Worm (Caenorhabditis elegans) whole organism, L4 larva: Measurements from ENCODE around the gene T22B3.3.

Source experiments
- D1046.2 ChIP-seq: fragments of 200-800 bp; sonication (Bioruptor generic); IDR thresholded peaks from 2 replicates; pipeline ENCODE4 v1.3.6; 2022; ENCODE audit warnings: missing genetic modification characterization, missing compliant biosample characterization
- F10B5.3 ChIP-seq: sonication (generic microtip); optimal IDR thresholded peaks from 2 replicates; lab custom pipeline; 2016; ENCODE audit warnings: mild to moderate bottlenecking, missing genetic modification characterization, missing compliant biosample characterization
- F37D6.2 ChIP-seq: sonication (generic microtip); optimal IDR thresholded peaks from 2 replicates; lab custom pipeline; 2016; ENCODE audit warnings: mild to moderate bottlenecking, missing genetic modification characterization, missing compliant biosample characterization
- F44E2.7 ChIP-seq: fragments of 200-800 bp; sonication (Bioruptor generic); IDR thresholded peaks from 2 replicates; pipeline ENCODE4 v2.1.2; 2022; ENCODE audit warnings: missing genetic modification characterization, missing compliant biosample characterization
- R02D3.7 ChIP-seq: fragments of 150-350 bp; sonication (generic microtip); optimal IDR thresholded peaks from 3 replicates; lab custom pipeline; 2014; ENCODE audit warnings: missing biosample characterization, missing genetic modification characterization
- Y48G9A.11 ChIP-seq: fragments of 200-800 bp; sonication (Bioruptor generic); IDR thresholded peaks from 2 replicates; pipeline ENCODE4 v1.3.6; 2022; ENCODE audit warnings: missing genetic modification reagents, missing genetic modification characterization, missing compliant biosample characterization
- Y5F2A.4 ChIP-seq: fragments of 200-800 bp; sonication (Bioruptor generic); optimal IDR thresholded peaks from 2 replicates; lab custom pipeline; 2018; ENCODE audit warnings: mild to moderate bottlenecking, missing genetic modification characterization, missing compliant biosample characterization
- ZK337.2 ChIP-seq: fragments of 200-800 bp; sonication (Bioruptor generic); IDR thresholded peaks from 2 replicates; pipeline ENCODE4 v1.3.6; 2022; ENCODE audit warnings: missing genetic modification reagents, missing genetic modification characterization, missing compliant biosample characterization
- ZK546.5 ChIP-seq, 2 experiments: sonication (generic microtip); optimal IDR thresholded peaks; 2 replicates each; lab custom pipeline; 2017; ENCODE audit warnings: missing biosample characterization in 2 of 2, missing genetic modification characterization in 2 of 2
- ceh-32 ChIP-seq: sonication (generic microtip); optimal IDR thresholded peaks from 2 replicates; lab custom pipeline; 2016; ENCODE audit warnings: mild to moderate bottlenecking, missing genetic modification characterization, missing compliant biosample characterization; ENCODE audit not compliant: poor library complexity
- ceh-44 ChIP-seq: fragments of 200-800 bp; sonication (Bioruptor generic); IDR thresholded peaks from 2 replicates; pipeline ENCODE4 v1.3.6; 2022; ENCODE audit warnings: missing genetic modification reagents, missing genetic modification characterization, missing compliant biosample characterization
- daf-12 ChIP-seq: fragments of 150-350 bp; optimal IDR thresholded peaks from 2 replicates; lab custom pipeline; 2014; ENCODE audit warnings: missing biosample characterization, missing genetic modification reagents, missing genetic modification characterization
- dmd-6 ChIP-seq: fragments of 200-800 bp; sonication (Bioruptor generic); IDR thresholded peaks from 2 replicates; pipeline ENCODE4 v1.3.6; 2022; ENCODE audit warnings: missing genetic modification reagents, missing genetic modification characterization, missing compliant biosample characterization
- dpl-1 ChIP-seq: fragments of 150-350 bp; optimal IDR thresholded peaks from 2 replicates; lab custom pipeline; 2014; ENCODE audit warnings: missing biosample characterization, missing genetic modification reagents, missing genetic modification characterization
- egl-43 ChIP-seq: fragments of 200-800 bp; sonication (Bioruptor generic); IDR thresholded peaks from 2 replicates; pipeline ENCODE4 v1.3.6; 2022; ENCODE audit warnings: missing genetic modification reagents, missing genetic modification characterization, missing compliant biosample characterization
- gei-8 ChIP-seq: fragments of 200-800 bp; sonication (Bioruptor generic); optimal IDR thresholded peaks from 2 replicates; lab custom pipeline; 2018; ENCODE audit warnings: mild to moderate bottlenecking, missing genetic modification characterization, missing compliant biosample characterization
- hmg-1.1 ChIP-seq: fragments of 200-800 bp; sonication (Bioruptor generic); IDR thresholded peaks from 2 replicates; pipeline ENCODE4 v1.3.6; 2022; ENCODE audit warnings: missing genetic modification reagents, missing genetic modification characterization, missing compliant biosample characterization
- jun-1 ChIP-seq: fragments of 150-350 bp; optimal IDR thresholded peaks from 2 replicates; lab custom pipeline; 2014; ENCODE audit warnings: missing biosample characterization, missing genetic modification reagents, missing genetic modification characterization
- lsy-2 ChIP-seq, 2 experiments: fragments of 150-350 bp in 1 of 2; sonication (generic microtip) in 1 of 2; optimal IDR thresholded peaks; 2 replicates each; lab custom pipeline; 2014 to 2017; ENCODE audit warnings: missing biosample characterization in 2 of 2, missing genetic modification characterization in 2 of 2
- madf-9 ChIP-seq: fragments of 200-800 bp; sonication (Bioruptor generic); conservative IDR thresholded peaks from 2 replicates; pipeline ENCODE4 v1.3.6; 2022; ENCODE audit warnings: missing genetic modification reagents, missing genetic modification characterization, missing compliant biosample characterization
- mdl-1 ChIP-seq, 2 experiments: fragments of 150-350 bp in 1 of 2; sonication (generic microtip) in 1 of 2; optimal IDR thresholded peaks; 2 replicates each; lab custom pipeline; 2014 to 2017; ENCODE audit warnings: missing biosample characterization in 2 of 2, missing genetic modification characterization in 2 of 2
- nhr-111 ChIP-seq: fragments of 200-800 bp; sonication (Bioruptor generic); optimal IDR thresholded peaks from 2 replicates; lab custom pipeline; 2018; ENCODE audit warnings: mild to moderate bottlenecking, missing genetic modification characterization, missing compliant biosample characterization
- nhr-25 ChIP-seq: sonication (generic microtip); optimal IDR thresholded peaks from 2 replicates; lab custom pipeline; 2017; ENCODE audit warnings: missing genetic modification characterization, mild to moderate bottlenecking, missing compliant biosample characterization, antibody characterized with exemption, moderate library complexity, borderline replicate concordance; ENCODE audit not compliant: insufficient read depth
- nhr-28 ChIP-seq: fragments of 150-350 bp; optimal IDR thresholded peaks from 2 replicates; lab custom pipeline; 2014; ENCODE audit warnings: missing biosample characterization, missing genetic modification characterization
- nhr-42 ChIP-seq: fragments of 200-800 bp; sonication (Bioruptor generic); IDR thresholded peaks from 2 replicates; pipeline ENCODE4 v1.3.6; 2022; ENCODE audit warnings: missing genetic modification characterization, missing compliant biosample characterization
- nhr-6 ChIP-seq: fragments of 150-350 bp; optimal IDR thresholded peaks from 2 replicates; lab custom pipeline; 2014; ENCODE audit warnings: missing biosample characterization, missing genetic modification characterization
- php-3 ChIP-seq: fragments of 200-800 bp; sonication (Bioruptor generic); IDR thresholded peaks from 2 replicates; pipeline ENCODE4 v1.3.6; 2022; ENCODE audit warnings: missing genetic modification reagents, missing genetic modification characterization, missing compliant biosample characterization
- set-16 ChIP-seq: fragments of 200-800 bp; sonication (Bioruptor generic); IDR thresholded peaks from 2 replicates; pipeline ENCODE4 v1.3.6; 2022; ENCODE audit warnings: missing genetic modification reagents, missing genetic modification characterization, missing compliant biosample characterization
- snpc-4 ChIP-seq: fragments of 150-350 bp; optimal IDR thresholded peaks from 2 replicates; lab custom pipeline; 2014; ENCODE audit warnings: missing biosample characterization, missing genetic modification characterization
- tag-97 ChIP-seq: fragments of 200-800 bp; sonication (Bioruptor generic); IDR thresholded peaks from 2 replicates; pipeline ENCODE4 v1.3.6; 2022; ENCODE audit warnings: missing genetic modification characterization, missing compliant biosample characterization
- unc-62 ChIP-seq, 3 experiments: fragments of 150-350 bp in 1 of 3; sonication (generic microtip); optimal IDR thresholded peaks in 2 of 3; peaks in 1 of 3; 1 replicate in 1 of 3; 2 replicates in 2 of 3; lab custom pipeline; 2014 to 2017; ENCODE audit warnings: missing biosample characterization in 3 of 3, missing genetic modification characterization in 3 of 3, missing genetic modification reagents in 3 of 3, missing genotype in 1 of 3
- vab-7 ChIP-seq: fragments of 200-800 bp; sonication (Bioruptor generic); IDR thresholded peaks from 2 replicates; pipeline ENCODE4 v1.3.6; 2022; ENCODE audit warnings: missing genetic modification reagents, missing genetic modification characterization, missing compliant biosample characterization
- zip-11 ChIP-seq: fragments of 200-800 bp; sonication (Bioruptor generic); IDR thresholded peaks from 2 replicates; pipeline ENCODE4 v1.3.6; 2022; ENCODE audit warnings: missing genetic modification characterization, missing compliant biosample characterization

Gene T22B3.3

DNA sequence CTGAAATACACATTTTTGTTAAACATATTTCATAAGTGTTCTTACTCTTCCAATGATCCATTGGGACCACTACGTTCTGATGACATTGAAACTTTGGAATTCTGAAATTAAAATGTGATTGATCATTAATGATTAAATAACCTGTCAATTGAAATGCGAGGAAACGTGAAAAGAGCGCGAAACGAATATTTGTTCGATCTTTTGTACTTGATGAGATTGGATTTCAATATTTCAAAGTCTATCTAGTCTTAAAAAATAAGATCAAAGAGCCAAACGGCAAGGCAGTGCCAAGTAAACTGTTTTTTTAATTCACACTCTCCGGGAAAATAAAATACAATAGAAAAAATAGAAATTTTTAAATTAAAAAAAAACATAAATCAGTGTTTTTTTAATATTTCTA is 21.7 kb downstream of the T22B3.3 start, which contains the start of gene ZK792.4:
Gene ZK792.4, minus strand, starts transcription at position 101 of the 400 bp plus-strand sequence.
- TF ChIP-seq snpc-4 (tag; lab: Kevin White, UChicago) (no peak), zip-11 (no peak), ZK337.2 (GFP tag; lab: Robert Waterston, UW) (no peak), ceh-44 (GFP tag; lab: Robert Waterston, UW) (no peak), unc-62 (GFP tag; optimal IDR thresholded peaks at IDR 0.05 in 1 of 2; lab: Kevin White, UChicago) (no peak), unc-62 (tag; optimal IDR thresholded peaks at IDR 0.05; lab: Kevin White, UChicago) (no peak), nhr-111 (no peak), madf-9 (GFP tag; lab: Robert Waterston, UW) (no peak), nhr-6 (no peak), lsy-2 (tag; optimal IDR thresholded peaks at IDR 0.05; lab: Kevin White, UChicago) (no peak), gei-8 (GFP tag; lab: Kevin White, UChicago) (no peak), tag-97 (GFP tag; lab: Robert Waterston, UW) (no peak), nhr-25 (no peak)

DNA sequence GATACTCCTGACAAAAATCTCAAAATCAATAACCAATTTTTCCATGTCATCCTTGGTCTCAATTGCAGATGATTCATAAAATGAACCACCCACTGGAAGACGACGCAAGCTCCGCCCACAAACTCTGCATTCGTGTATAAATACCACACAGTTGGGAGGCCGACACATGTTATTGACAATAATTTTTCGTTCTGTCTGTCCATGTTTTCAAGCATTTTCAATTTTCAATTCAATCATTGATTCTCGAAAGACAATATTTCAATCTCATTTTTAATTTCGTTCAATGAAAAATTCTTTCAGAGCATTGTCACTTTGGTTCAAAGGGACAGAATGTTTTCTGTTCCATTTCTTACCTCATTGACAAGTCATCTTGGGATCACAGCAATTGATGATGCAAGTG is 27.5 kb downstream of the T22B3.3 start, which contains the start of gene inx-9:
Gene inx-9, plus strand, starts transcription at position 301 of the 400 bp plus-strand sequence.
- no peak for TF ChIP-seq Y5F2A.4 (GFP tag; lab: Kevin White, UChicago)
- TF ChIP-seq lsy-2 (tag; optimal IDR thresholded peaks at IDR 0.05; lab: Kevin White, UChicago): no peak
- TF ChIP-seq ceh-32 (tag; lab: Kevin White, UChicago): no peak
- TF ChIP-seq Y48G9A.11 (GFP tag; lab: Robert Waterston, UW): no peak
- no peak for TF ChIP-seq nhr-28 (tag; lab: Kevin White, UChicago)
- no peak for TF ChIP-seq R02D3.7 (tag; lab: Kevin White, UChicago)
- TF ChIP-seq dmd-6: no peak
- TF ChIP-seq ZK546.5 (tag; optimal IDR thresholded peaks at IDR 0.05; lab: Kevin White, UChicago): no peak
- no peak for TF ChIP-seq nhr-42 (GFP tag; lab: Robert Waterston, UW)
- no peak for TF ChIP-seq set-16
- no peak for TF ChIP-seq daf-12 (tag; lab: Kevin White, UChicago)
- no peak for TF ChIP-seq jun-1
- no peak for TF ChIP-seq D1046.2
- no peak for TF ChIP-seq php-3 (GFP tag; lab: Robert Waterston, UW)
- TF ChIP-seq ceh-44 (GFP tag; lab: Robert Waterston, UW): no peak

ce11 chrIV:11673543-11673942 is 30.0 kb downstream of the T22B3.3 start, which contains the start of gene inx-8:
Gene inx-8, plus strand, starts transcription at chrIV:11673843.
- TF ChIP-seq egl-43: no peak
- TF ChIP-seq mdl-1 (tag; optimal IDR thresholded peaks at IDR 0.05; lab: Kevin White, UChicago): no peak
- no peak for TF ChIP-seq F10B5.3 (tag; lab: Kevin White, UChicago)
- no peak for TF ChIP-seq F37D6.2 (tag; lab: Kevin White, UChicago)
- no peak for TF ChIP-seq nhr-28 (tag; lab: Kevin White, UChicago)
- no peak for TF ChIP-seq dpl-1 (GFP tag; lab: Kevin White, UChicago)
- TF ChIP-seq F44E2.7 (GFP tag; lab: Robert Waterston, UW): no peak
- TF ChIP-seq vab-7 (GFP tag; lab: Robert Waterston, UW): no peak
- TF ChIP-seq lsy-2 (tag; optimal IDR thresholded peaks at IDR 0.05; lab: Kevin White, UChicago): no peak

- TF ChIP-seq hmg-1.1 (GFP tag; lab: Robert Waterston, UW) (no peak), unc-62 (GFP tag; optimal IDR thresholded peaks at IDR 0.05 in 1 of 2; lab: Kevin White, UChicago) (peak in 1 of 2 experiments; percentile 93), unc-62 (tag; optimal IDR thresholded peaks at IDR 0.05; lab: Kevin White, UChicago) (no peak)
Observed at ce11 chrIV:11668001-11668400, 35.6 kb downstream of the T22B3.3 start, which contains the start of gene atg-4.2. Gene atg-4.2, plus strand, starts transcription at chrIV:11668024.
